Fruit fly (Drosophila melanogaster) whole organism, adult: Measurements from ENCODE around the gene CG9743.

Experiments
- CG11617 ChIP-seq: fragments of 200-800 bp; sonication (Bioruptor generic); optimal IDR thresholded peaks from 2 replicates; lab custom pipeline; 2017; ENCODE audit warnings: mild to moderate bottlenecking, missing biosample characterization, missing genetic modification reagents, missing genetic modification characterization
- CG12768 ChIP-seq: fragments of 200-800 bp; sonication (Bioruptor generic); optimal IDR thresholded peaks from 2 replicates; lab custom pipeline; 2017; ENCODE audit warnings: missing biosample characterization, missing genetic modification characterization, mild to moderate bottlenecking, moderate library complexity, missing genetic modification reagents
- CG14711 ChIP-seq: fragments of 200-800 bp; sonication (Bioruptor generic); optimal IDR thresholded peaks from 2 replicates; lab custom pipeline; 2018; ENCODE audit warnings: missing biosample characterization, mild to moderate bottlenecking, missing genetic modification characterization, moderate library complexity
- CG33017 ChIP-seq: fragments of 200-800 bp; sonication (Bioruptor generic); optimal IDR thresholded peaks from 2 replicates; lab custom pipeline; 2018; ENCODE audit warnings: missing biosample characterization, mild to moderate bottlenecking, missing genetic modification characterization, moderate library complexity
- CG5204 ChIP-seq: fragments of 200-800 bp; sonication (Bioruptor generic); optimal IDR thresholded peaks from 2 replicates; lab custom pipeline; 2016; ENCODE audit warnings: missing biosample characterization, missing genetic modification characterization
- CG7045 ChIP-seq: fragments of 200-800 bp; sonication (Bioruptor generic); optimal IDR thresholded peaks from 2 replicates; lab custom pipeline; 2017; ENCODE audit warnings: missing biosample characterization, mild to moderate bottlenecking, missing genetic modification characterization
- CG7101 ChIP-seq: fragments of 200-800 bp; sonication (Bioruptor generic); optimal IDR thresholded peaks from 2 replicates; lab custom pipeline; 2018; ENCODE audit warnings: missing biosample characterization, mild to moderate bottlenecking, missing genetic modification characterization, moderate library complexity
- Clk ChIP-seq: fragments of 200-800 bp; sonication (Bioruptor generic); optimal IDR thresholded peaks from 2 replicates; lab custom pipeline; 2017; ENCODE audit warnings: missing biosample characterization, missing genetic modification characterization
- Crg-1 ChIP-seq: fragments of 200-800 bp; sonication (Bioruptor generic); optimal IDR thresholded peaks from 2 replicates; lab custom pipeline; 2016; ENCODE audit warnings: missing biosample characterization, missing genetic modification characterization
- Hr96 ChIP-seq: fragments of 200-800 bp; sonication (Bioruptor generic); optimal IDR thresholded peaks from 2 replicates; lab custom pipeline; 2016; ENCODE audit warnings: missing biosample characterization, missing genetic modification characterization
- Mnt ChIP-seq: fragments of 200-800 bp; sonication (Bioruptor generic); optimal IDR thresholded peaks from 2 replicates; lab custom pipeline; 2016; ENCODE audit warnings: missing biosample characterization, mild to moderate bottlenecking, missing genetic modification characterization
- bab1 ChIP-seq: fragments of 200-800 bp; sonication (Bioruptor generic); optimal IDR thresholded peaks from 3 replicates; lab custom pipeline; 2019; ENCODE audit warnings: missing biosample characterization, mild to moderate bottlenecking, missing genetic modification characterization, moderate library complexity
- cic ChIP-seq: fragments of 200-800 bp; sonication (Bioruptor generic); optimal IDR thresholded peaks from 2 replicates; lab custom pipeline; 2017; ENCODE audit warnings: missing biosample characterization, mild to moderate bottlenecking, missing genetic modification characterization, moderate library complexity
- cnc ChIP-seq, 2 experiments: fragments of >200 bp; optimal IDR thresholded peaks; 2 replicates each; lab custom pipeline; 2017
- kay ChIP-seq: fragments of 200-800 bp; sonication (Bioruptor generic); peaks from one replicate; lab custom pipeline; 2016; ENCODE audit warnings: missing biosample characterization, missing genetic modification characterization, borderline replicate concordance
- ovo ChIP-seq: fragments of 200-800 bp; sonication (Bioruptor generic); optimal IDR thresholded peaks from 2 replicates; lab custom pipeline; 2016; ENCODE audit warnings: missing biosample characterization, missing genetic modification characterization
- pad ChIP-seq: fragments of 200-800 bp; sonication (Bioruptor generic); optimal IDR thresholded peaks from 3 replicates; lab custom pipeline; 2017; ENCODE audit warnings: missing biosample characterization, missing genetic modification characterization, mild to moderate bottlenecking, moderate library complexity, missing genetic modification reagents
- tj ChIP-seq: fragments of 200-800 bp; sonication (Bioruptor generic); optimal IDR thresholded peaks from 3 replicates; lab custom pipeline; 2017; ENCODE audit warnings: missing biosample characterization, mild to moderate bottlenecking, missing genetic modification characterization, moderate library complexity
- toe ChIP-seq: fragments of 200-800 bp; sonication (Bioruptor generic); optimal IDR thresholded peaks from 2 replicates; lab custom pipeline; 2016; ENCODE audit warnings: missing biosample characterization, missing genetic modification characterization

The CG9743 gene

DNA sequence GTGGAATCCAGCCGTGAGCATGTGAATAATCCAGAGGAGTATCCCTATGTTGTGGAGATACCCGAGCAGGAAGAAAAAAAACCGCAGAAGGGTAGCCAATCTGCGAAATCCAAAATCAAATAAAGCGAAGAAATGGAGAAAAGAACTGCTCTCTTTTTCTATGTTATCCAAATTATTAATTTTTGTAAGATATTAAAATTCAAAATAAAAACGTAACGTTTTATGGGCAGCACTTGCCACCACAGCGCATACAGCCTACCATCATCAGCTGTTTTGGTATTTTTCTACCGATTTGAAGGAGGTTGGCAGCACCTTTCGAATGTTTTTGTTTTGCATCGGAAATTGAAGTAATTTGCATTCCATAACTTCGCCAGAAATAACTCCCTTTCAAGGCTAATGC, 22.9 kb downstream of the CG9743 start, which contains the start of gene Bet5:
TSS of gene Bet5 (plus strand) at position 299 of the 400 bp plus-strand sequence.
- TF ChIP-seq cnc (optimal IDR thresholded peaks at IDR 0.05; lab: Kevin White, UChicago) (no peak), bab1 (no peak), CG12768 (GFP tag; lab: Kevin White, UChicago) (no peak), pad (no peak), CG14711 (no peak), CG33017 (tag; lab: Kevin White, UChicago) (no peak), tj (no peak), Clk (no peak), ovo (GFP tag; lab: Kevin White, UChicago) (no peak), CG7045 (no peak), CG5204 (GFP tag; lab: Kevin White, UChicago) (no peak), cic (GFP tag; lab: Kevin White, UChicago) (no peak), CG11617 (GFP tag; lab: Kevin White, UChicago) (no peak), CG7101 (tag; lab: Kevin White, UChicago) (no peak), Hr96 (GFP tag; lab: Kevin White, UChicago) (no peak)

DNA sequence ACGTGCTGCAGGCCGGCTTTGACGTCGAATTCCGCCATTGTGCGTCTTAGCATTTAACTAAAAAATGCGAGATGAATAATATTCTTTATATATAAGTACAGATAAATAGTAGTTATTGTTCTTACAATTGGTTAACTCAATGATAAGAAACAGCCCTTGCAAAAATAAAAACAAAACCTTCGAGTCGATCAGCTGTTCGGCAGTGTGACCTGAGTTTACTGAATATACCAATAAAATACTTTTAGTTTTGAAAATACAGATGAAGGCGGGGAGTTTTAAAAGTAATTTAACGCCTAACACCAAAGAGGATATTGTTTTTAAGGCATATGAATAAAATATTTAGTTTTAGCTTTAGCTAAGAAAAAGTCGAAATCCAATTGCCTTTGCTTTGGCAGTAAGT, 25.3 kb downstream of the CG9743 start, which contains the start of the genes CG1983 and CG15530:
TSS of gene CG1983 (minus strand) at position 207 of the 400 bp plus-strand sequence.
TSS of gene CG15530 (plus strand) at position 384 of the 400 bp plus-strand sequence.
- TF ChIP-seq tj (no peak), Clk (no peak), kay (GFP tag; lab: Kevin White, UChicago) (peak; percentile 82)

DNA sequence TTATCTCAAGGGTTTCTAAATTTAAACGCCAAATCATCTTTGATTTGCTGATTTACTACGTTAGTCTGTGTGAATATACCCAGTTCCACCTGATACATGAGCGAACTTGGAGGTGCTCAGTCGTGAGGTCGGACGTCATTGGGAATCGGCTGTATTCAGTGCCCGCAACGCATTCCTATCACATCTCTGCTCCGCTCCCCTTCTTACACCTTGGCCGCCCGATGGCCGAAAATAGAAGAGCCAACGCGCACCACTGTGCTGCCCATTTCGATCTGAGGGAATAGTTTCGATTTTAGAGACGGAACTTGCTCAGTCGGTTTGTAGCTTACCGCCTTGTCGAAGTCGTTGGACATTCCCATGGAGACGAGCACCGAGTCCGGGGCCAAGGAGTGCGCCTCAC, 26.5 kb downstream of the CG9743 start:
- TF ChIP-seq cnc (optimal IDR thresholded peaks at IDR 0.05; lab: Kevin White, UChicago) (no peak), ovo (GFP tag; lab: Kevin White, UChicago) (no peak), bab1 (no peak), Hr96 (GFP tag; lab: Kevin White, UChicago) (no peak), cic (GFP tag; lab: Kevin White, UChicago) (no peak), Mnt (GFP tag; lab: Kevin White, UChicago) (no peak), tj (no peak), Clk (no peak), CG11617 (GFP tag; lab: Kevin White, UChicago) (no peak), CG7101 (tag; lab: Kevin White, UChicago) (no peak), kay (GFP tag; lab: Kevin White, UChicago) (no peak), CG12768 (GFP tag; lab: Kevin White, UChicago) (no peak)

DNA sequence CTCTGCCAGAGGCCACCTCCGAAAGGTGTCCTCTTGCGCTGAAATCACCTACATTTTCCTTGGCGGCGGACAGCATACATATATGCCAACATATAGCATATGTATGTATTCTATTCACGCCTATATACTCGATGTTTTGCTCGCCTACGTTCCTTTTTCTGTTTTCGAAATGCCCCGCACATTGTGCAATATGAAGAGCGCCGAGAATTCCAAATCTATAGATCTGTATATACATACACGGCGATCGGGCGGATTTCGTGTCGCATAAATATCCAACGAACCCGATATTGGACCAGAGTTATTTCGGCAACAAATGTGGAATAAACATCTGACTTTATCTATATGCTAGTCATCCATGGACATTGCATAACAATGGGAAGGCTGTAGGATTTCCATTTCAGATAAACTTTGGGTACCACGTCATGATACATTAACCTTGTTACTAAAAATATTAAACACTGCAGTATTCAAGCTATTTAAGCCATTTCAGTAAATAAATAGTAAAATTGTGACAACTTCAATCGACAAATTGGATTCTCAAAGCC, 27.7 kb downstream of the CG9743 start:
- TF ChIP-seq bab1: no peak
- no peak for TF ChIP-seq CG14711

DNA sequence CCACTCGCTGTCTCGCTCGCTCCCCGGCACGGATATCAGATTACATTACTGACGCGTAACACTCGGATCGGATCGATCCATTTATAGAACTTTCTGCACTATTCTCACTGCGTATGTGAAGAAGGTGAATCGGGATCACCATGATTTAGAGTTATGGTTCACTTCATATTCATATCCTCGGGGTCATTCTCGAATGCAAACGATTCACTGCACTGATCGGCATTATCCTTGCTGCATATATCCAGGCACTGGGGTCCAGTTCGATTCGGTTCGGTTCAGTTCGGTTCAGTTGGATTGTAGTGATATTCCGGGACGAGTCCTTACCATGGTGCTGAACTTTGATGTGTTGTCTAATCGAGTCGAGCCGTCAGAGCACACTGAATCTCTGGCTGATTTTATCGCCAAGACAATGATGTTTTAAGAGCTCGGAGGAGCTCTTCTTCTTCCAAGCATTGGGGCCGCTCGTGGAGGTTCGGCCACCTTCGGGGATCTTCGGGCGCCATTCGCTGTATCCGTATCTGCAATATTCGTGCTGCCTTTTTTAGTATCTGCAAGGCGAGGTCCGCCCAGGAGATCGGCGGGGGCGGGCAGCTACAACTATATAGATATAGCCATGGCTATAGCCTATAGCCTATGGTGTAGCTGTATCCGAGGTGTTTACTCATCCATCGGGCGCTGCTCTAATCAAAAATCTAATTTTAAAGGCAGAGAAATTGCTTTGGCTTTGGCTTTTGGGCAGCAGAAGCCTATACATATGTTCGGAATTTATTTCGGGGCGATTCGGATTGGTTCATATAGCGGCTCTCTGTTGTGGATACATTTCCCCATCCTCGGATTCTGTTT, 28.4 kb downstream of the CG9743 start, which contains the start of gene Mlc2:
TSS of gene Mlc2 (minus strand) at position 392 of the 843 bp plus-strand sequence.
- no peak for TF ChIP-seq CG7101 (tag; lab: Kevin White, UChicago)
- peak; percentile 42 for TF ChIP-seq pad

DNA sequence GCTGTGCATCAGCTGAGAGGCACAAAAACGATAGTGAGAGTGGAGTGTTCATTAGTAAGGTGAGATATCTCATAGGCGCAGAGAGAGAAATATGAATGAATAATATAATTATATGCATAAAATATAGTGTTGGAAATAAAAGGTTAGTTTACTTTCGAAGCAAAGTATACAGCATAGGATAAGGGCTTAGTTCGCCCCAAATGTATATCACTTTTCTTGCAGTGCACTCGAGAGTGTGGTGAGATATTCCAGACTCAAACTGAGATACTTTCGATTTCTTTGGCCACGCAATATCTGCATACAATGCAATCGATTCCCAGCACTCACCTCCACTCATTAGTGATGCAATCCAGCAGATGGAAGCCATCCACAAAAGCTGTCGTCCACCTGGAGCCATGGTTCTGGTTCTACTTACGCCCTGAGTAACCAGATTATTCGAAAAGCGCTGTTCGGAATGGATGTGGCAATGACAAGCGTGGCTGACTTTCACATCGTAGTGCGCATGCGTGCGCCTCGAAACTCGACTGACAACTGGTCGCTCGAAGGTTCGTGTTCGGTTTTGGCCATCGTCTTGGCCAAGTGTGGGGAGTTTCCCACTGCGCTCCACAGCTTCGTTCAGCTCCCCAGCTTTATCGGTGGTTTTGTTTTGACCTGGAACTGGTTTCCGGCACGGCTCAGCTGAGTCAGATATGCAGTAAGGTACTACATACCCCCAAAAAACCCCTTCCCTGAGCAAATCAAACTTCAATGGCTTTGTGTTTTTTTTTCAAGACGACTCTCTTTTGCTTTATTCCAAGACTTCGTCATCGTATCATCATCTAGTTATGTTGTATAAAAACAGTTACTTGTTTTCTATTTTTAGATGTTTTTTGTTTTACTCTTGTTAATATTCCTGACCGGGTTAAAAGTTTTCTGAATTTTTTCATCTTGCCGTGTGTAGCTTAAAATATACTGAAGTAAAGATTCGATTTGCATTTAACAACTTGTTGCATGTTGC, 31.8 kb downstream of the CG9743 start, which contains the start of gene Rsod:
TSS of gene Rsod (minus strand) at position 537 of the 997 bp plus-strand sequence.
- TF ChIP-seq cic (GFP tag; lab: Kevin White, UChicago): no peak
- TF ChIP-seq tj: no peak
- TF ChIP-seq CG7045: no peak
- TF ChIP-seq pad: no peak
- TF ChIP-seq kay (GFP tag; lab: Kevin White, UChicago): no peak
- TF ChIP-seq CG33017 (tag; lab: Kevin White, UChicago): no peak
- no peak for TF ChIP-seq CG14711
- no peak for TF ChIP-seq Clk
- TF ChIP-seq cnc (optimal IDR thresholded peaks at IDR 0.05; lab: Kevin White, UChicago): no peak
- no peak for TF ChIP-seq Hr96 (GFP tag; lab: Kevin White, UChicago)

DNA sequence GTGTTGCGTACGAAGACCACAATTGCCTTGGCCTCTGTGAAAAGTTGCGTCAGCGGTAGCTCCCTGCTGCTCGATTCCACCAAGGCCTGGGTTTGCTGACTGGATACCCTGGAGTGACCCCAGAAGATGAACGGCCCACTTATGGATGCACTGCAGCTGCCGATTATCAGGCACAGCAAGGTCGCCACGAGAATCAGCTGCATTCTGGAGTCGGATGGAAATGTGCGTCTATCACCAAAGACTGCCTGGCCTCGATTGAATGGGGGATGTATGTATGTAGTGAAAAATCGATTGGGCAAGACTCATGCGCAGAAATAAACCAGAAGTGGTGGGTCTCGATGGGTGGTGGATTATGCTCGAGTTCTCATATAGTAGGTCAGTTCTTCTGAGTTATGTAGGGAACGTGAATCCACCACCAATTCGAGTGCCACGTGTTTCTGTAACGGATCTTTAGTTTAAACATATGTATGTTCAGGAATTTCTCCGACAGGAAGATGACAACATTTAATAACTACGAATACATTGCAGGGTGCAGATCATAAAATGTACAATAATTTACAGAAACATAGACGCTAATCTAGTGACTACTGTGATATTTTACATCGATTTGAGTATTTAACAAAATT, 36.5 kb downstream of the CG9743 start, which contains the start of gene VhaAC45RP:
TSS of gene VhaAC45RP (minus strand) at position 261 of the 626 bp plus-strand sequence.
- TF ChIP-seq Clk (no peak), CG5204 (GFP tag; lab: Kevin White, UChicago) (no peak), toe (GFP tag; lab: Kevin White, UChicago) (no peak), kay (GFP tag; lab: Kevin White, UChicago) (no peak), Mnt (GFP tag; lab: Kevin White, UChicago) (no peak), cnc (optimal IDR thresholded peaks at IDR 0.05; lab: Kevin White, UChicago) (no peak), ovo (GFP tag; lab: Kevin White, UChicago) (no peak), CG11617 (GFP tag; lab: Kevin White, UChicago) (no peak), CG7101 (tag; lab: Kevin White, UChicago) (no peak), pad (no peak), Crg-1 (GFP tag; lab: Kevin White, UChicago) (no peak)
